Fruit fly (Drosophila melanogaster) whole organism, prepupa: ENCODE results near the gene CG32444.

Source experiments
- Blimp-1 ChIP-seq: fragments of 200-800 bp; sonication (Bioruptor generic); optimal IDR thresholded peaks from 3 replicates; lab custom pipeline; 2017; ENCODE audit warnings: missing biosample characterization, missing genetic modification characterization, mild to moderate bottlenecking, moderate library complexity, missing genetic modification reagents
- CG10631 ChIP-seq: fragments of 200-800 bp; sonication (Bioruptor generic); optimal IDR thresholded peaks from 2 replicates; lab custom pipeline; 2016; ENCODE audit warnings: missing biosample characterization, missing genetic modification characterization
- CG10669 ChIP-seq: fragments of 200-800 bp; sonication (Bioruptor generic); optimal IDR thresholded peaks from 3 replicates; lab custom pipeline; 2018; ENCODE audit warnings: missing biosample characterization, mild to moderate bottlenecking, missing genetic modification characterization, moderate library complexity
- CG11762 ChIP-seq: fragments of 200-800 bp; sonication (Bioruptor generic); optimal IDR thresholded peaks from 3 replicates; lab custom pipeline; 2016; ENCODE audit warnings: missing biosample characterization, missing genetic modification characterization; ENCODE audit not compliant: insufficient read depth
- CG11902 ChIP-seq: fragments of 200-800 bp; sonication (Bioruptor generic); optimal IDR thresholded peaks from 3 replicates; lab custom pipeline; 2016; ENCODE audit warnings: missing biosample characterization, missing genetic modification characterization
- CG15336 ChIP-seq: fragments of 200-800 bp; sonication (Bioruptor generic); IDR thresholded peaks from 2 replicates; pipeline ENCODE4 v1.3.6; 2022; ENCODE audit warnings: missing biosample characterization, missing genetic modification characterization
- CG3032 ChIP-seq: fragments of 200-800 bp; optimal IDR thresholded peaks from 2 replicates; lab custom pipeline; 2019; ENCODE audit warnings: missing biosample characterization, mild to moderate bottlenecking, missing genetic modification characterization, moderate library complexity
- CG31627 ChIP-seq: fragments of 200-800 bp; sonication (Bioruptor generic); optimal IDR thresholded peaks from 3 replicates; lab custom pipeline; 2016; ENCODE audit warnings: missing biosample characterization, missing genetic modification characterization
- CG32006 ChIP-seq: fragments of 200-800 bp; sonication (Bioruptor generic); optimal IDR thresholded peaks from 3 replicates; lab custom pipeline; 2017; ENCODE audit warnings: missing biosample characterization, mild to moderate bottlenecking, missing genetic modification characterization
- CG34406 ChIP-seq: fragments of 200-800 bp; sonication (Bioruptor generic); optimal IDR thresholded peaks from 3 replicates; lab custom pipeline; 2016; ENCODE audit warnings: missing biosample characterization, missing genetic modification characterization
- CG3919 ChIP-seq: fragments of 200-800 bp; sonication (Bioruptor generic); optimal IDR thresholded peaks from 3 replicates; lab custom pipeline; 2016; ENCODE audit warnings: missing biosample characterization, missing genetic modification characterization
- CG6276 ChIP-seq: fragments of 200-800 bp; sonication (Bioruptor generic); optimal IDR thresholded peaks from 2 replicates; lab custom pipeline; 2017; ENCODE audit warnings: missing biosample characterization, mild to moderate bottlenecking, missing genetic modification characterization
- CG7368 ChIP-seq: fragments of 200-800 bp; sonication (Bioruptor generic); optimal IDR thresholded peaks from 3 replicates; lab custom pipeline; 2016; ENCODE audit warnings: missing biosample characterization, missing genetic modification characterization
- CG8119 ChIP-seq: fragments of 200-800 bp; sonication (Bioruptor generic); IDR thresholded peaks from 3 replicates; pipeline ENCODE4 v1.3.6; 2022; ENCODE audit warnings: missing biosample characterization, missing genetic modification characterization
- CG8319 ChIP-seq: fragments of 200-800 bp; sonication (Bioruptor generic); optimal IDR thresholded peaks from 3 replicates; lab custom pipeline; 2016; ENCODE audit warnings: missing biosample characterization, missing genetic modification characterization
- Eip75B ChIP-seq: fragments of 200-800 bp; sonication (Bioruptor generic); optimal IDR thresholded peaks from 3 replicates; lab custom pipeline; 2016; ENCODE audit warnings: missing biosample characterization, missing genetic modification characterization
- Eip78C ChIP-seq: fragments of 200-800 bp; sonication (Bioruptor generic); peaks from one replicate; lab custom pipeline; 2016; ENCODE audit warnings: missing biosample characterization, missing genetic modification characterization
- Ets96B ChIP-seq: fragments of 200-800 bp; optimal IDR thresholded peaks from 2 replicates; lab custom pipeline; 2019; ENCODE audit warnings: missing biosample characterization, mild to moderate bottlenecking, missing genetic modification characterization, moderate library complexity
- Gug ChIP-seq: fragments of 200-800 bp; sonication (Bioruptor generic); IDR thresholded peaks from 2 replicates; pipeline ENCODE4 v1.3.6; 2022; ENCODE audit warnings: missing biosample characterization, missing genetic modification characterization
- Hr38 ChIP-seq: sonication (Bioruptor generic); optimal IDR thresholded peaks from 2 replicates; lab custom pipeline; 2016; ENCODE audit warnings: missing biosample characterization, missing genetic modification characterization
- Hr39 ChIP-seq: fragments of 200-800 bp; sonication (Bioruptor generic); optimal IDR thresholded peaks from 2 replicates; lab custom pipeline; 2016; ENCODE audit warnings: missing biosample characterization, missing genetic modification characterization
- Hr4 ChIP-seq: fragments of 200-800 bp; sonication (Bioruptor generic); optimal IDR thresholded peaks from 3 replicates; lab custom pipeline; 2016; ENCODE audit warnings: missing biosample characterization, missing genetic modification characterization
- Lpt ChIP-seq: fragments of 200-800 bp; sonication (Bioruptor generic); optimal IDR thresholded peaks from 3 replicates; lab custom pipeline; 2016; ENCODE audit warnings: missing biosample characterization, missing genetic modification characterization
- Met ChIP-seq: fragments of 200-800 bp; sonication (Bioruptor generic); optimal IDR thresholded peaks from 3 replicates; lab custom pipeline; 2016; ENCODE audit warnings: missing biosample characterization, missing genetic modification characterization
- Smox ChIP-seq: fragments of 200-800 bp; sonication (Bioruptor generic); optimal IDR thresholded peaks from 3 replicates; lab custom pipeline; 2016; ENCODE audit warnings: missing biosample characterization, missing genetic modification characterization
- Sox102F ChIP-seq: fragments of 200-800 bp; sonication (Bioruptor generic); optimal IDR thresholded peaks from 2 replicates; lab custom pipeline; 2016; ENCODE audit warnings: missing biosample characterization, mild to moderate bottlenecking, missing genetic modification characterization
- achi ChIP-seq: fragments of 200-800 bp; sonication (Bioruptor generic); optimal IDR thresholded peaks from 3 replicates; lab custom pipeline; 2016; ENCODE audit warnings: missing biosample characterization, missing genetic modification characterization
- acj6 ChIP-seq: fragments of 200-800 bp; sonication (Bioruptor generic); optimal IDR thresholded peaks from 3 replicates; lab custom pipeline; 2016; ENCODE audit warnings: missing biosample characterization, missing genetic modification characterization
- dsx ChIP-seq: fragments of 200-800 bp; optimal IDR thresholded peaks from 3 replicates; lab custom pipeline; 2019; ENCODE audit warnings: missing biosample characterization, mild to moderate bottlenecking, missing genetic modification characterization, moderate library complexity; ENCODE audit not compliant: poor library complexity, severe bottlenecking
- eg ChIP-seq: fragments of 200-800 bp; sonication (Bioruptor generic); IDR thresholded peaks from 3 replicates; pipeline ENCODE4 v1.3.6; 2022; ENCODE audit warnings: missing biosample characterization, missing genetic modification characterization
- esn ChIP-seq: fragments of 200-800 bp; sonication (Bioruptor generic); optimal IDR thresholded peaks from 2 replicates; lab custom pipeline; 2016; ENCODE audit warnings: missing biosample characterization, mild to moderate bottlenecking, missing genetic modification characterization, moderate library complexity
- fd59A ChIP-seq: fragments of 200-800 bp; sonication (Bioruptor generic); optimal IDR thresholded peaks from 2 replicates; lab custom pipeline; 2017; ENCODE audit warnings: missing biosample characterization, mild to moderate bottlenecking, missing genetic modification characterization, missing genetic modification reagents
- fd85E ChIP-seq: fragments of 200-800 bp; sonication (Bioruptor generic); optimal IDR thresholded peaks from 3 replicates; lab custom pipeline; 2016; ENCODE audit warnings: missing biosample characterization, missing genetic modification characterization
- fkh ChIP-seq: fragments of 200-800 bp; sonication (Bioruptor generic); optimal IDR thresholded peaks from 3 replicates; lab custom pipeline; 2017; ENCODE audit warnings: missing biosample characterization, mild to moderate bottlenecking, missing genetic modification characterization, moderate library complexity
- lz ChIP-seq: fragments of 200-800 bp; sonication (Bioruptor generic); optimal IDR thresholded peaks from 3 replicates; lab custom pipeline; 2016; ENCODE audit warnings: missing biosample characterization, missing genetic modification characterization
- pdm3 ChIP-seq: fragments of 200-800 bp; sonication (Bioruptor generic); optimal IDR thresholded peaks from 3 replicates; lab custom pipeline; 2016; ENCODE audit warnings: missing biosample characterization, missing genetic modification characterization
- salr ChIP-seq, 2 experiments: fragments of 200-800 bp; sonication (Bioruptor generic); optimal IDR thresholded peaks; 3 replicates each; lab custom pipeline; 2016 to 2018; ENCODE audit warnings: missing biosample characterization in 2 of 2, missing genetic modification characterization in 2 of 2, mild to moderate bottlenecking in 1 of 2
- spab ChIP-seq: fragments of 200-800 bp; sonication (Bioruptor generic); optimal IDR thresholded peaks from 2 replicates; lab custom pipeline; 2017; ENCODE audit warnings: missing biosample characterization, mild to moderate bottlenecking, missing genetic modification characterization, missing genetic modification reagents
- ss ChIP-seq, 2 experiments: fragments of 200-800 bp; sonication (Bioruptor generic); optimal IDR thresholded peaks; 2 replicates in 1 of 2; 3 replicates in 1 of 2; lab custom pipeline; 2017 to 2018; ENCODE audit warnings: mild to moderate bottlenecking in 2 of 2, missing biosample characterization in 2 of 2, missing genetic modification characterization in 2 of 2, moderate library complexity in 1 of 2
- topi ChIP-seq: fragments of 200-800 bp; sonication (Bioruptor generic); optimal IDR thresholded peaks from 3 replicates; lab custom pipeline; 2016; ENCODE audit warnings: missing biosample characterization, missing genetic modification characterization
- vri ChIP-seq: fragments of 200-800 bp; sonication (Bioruptor generic); optimal IDR thresholded peaks from 3 replicates; lab custom pipeline; 2016; ENCODE audit warnings: missing biosample characterization, mild to moderate bottlenecking, missing genetic modification characterization

The CG32444 gene

dm6 chr3L:21644607-21645006 lies 7.9 kb downstream of the CG32444 start, which contains the start of gene CG43980 (continued):
- TF ChIP-seq dsx (GFP tag; lab: Kevin White, UChicago) (no peak), salr (GFP tag; optimal IDR thresholded peaks at IDR 0.05; lab: Kevin White, UChicago) (no peak), CG8119 (no peak), CG3032 (tag; lab: Kevin White, UChicago) (no peak), eg (GFP tag; lab: Robert Waterston, UW) (no peak), pdm3 (GFP tag; lab: Kevin White, UChicago) (no peak), Lpt (GFP tag; lab: Kevin White, UChicago) (peak; percentile 13), Eip78C (GFP tag; lab: Kevin White, UChicago) (peak; percentile 75), Sox102F (no peak), esn (GFP tag; lab: Kevin White, UChicago) (no peak)

dm6 chr3L:21645878-21646277 lies 9.1 kb downstream of the CG32444 start:
- TF ChIP-seq topi (no peak), achi (GFP tag; lab: Kevin White, UChicago) (no peak), CG11762 (GFP tag; lab: Kevin White, UChicago) (no peak), Hr38 (GFP tag; lab: Kevin White, UChicago) (no peak), fd85E (no peak), CG7368 (no peak), CG32006 (no peak), salr (GFP tag; optimal IDR thresholded peaks at IDR 0.05; lab: Kevin White, UChicago) (no peak), Sox102F (no peak), eg (GFP tag; lab: Robert Waterston, UW) (no peak), CG15336 (GFP tag; lab: Robert Waterston, UW) (no peak), Ets96B (tag; lab: Kevin White, UChicago) (no peak), acj6 (GFP tag; lab: Kevin White, UChicago) (no peak), CG10631 (GFP tag; lab: Kevin White, UChicago) (no peak), CG8319 (GFP tag; lab: Kevin White, UChicago) (no peak)

dm6 chr3L:21647853-21648252 lies 11.1 kb downstream of the CG32444 start:
- TF ChIP-seq acj6 (GFP tag; lab: Kevin White, UChicago) (no peak), Blimp-1 (GFP tag; lab: Kevin White, UChicago) (peak; percentile 53)
- TF ChIP-seq, all 60 proteins: peak for 1

dm6 chr3L:21651412-21651811 lies 14.7 kb downstream of the CG32444 start:
- peak in 1 of 2 experiments; percentile 95 for TF ChIP-seq ss (GFP tag; optimal IDR thresholded peaks at IDR 0.05; lab: Kevin White, UChicago)
- TF ChIP-seq Eip78C (GFP tag; lab: Kevin White, UChicago) = no peak

dm6 chr3L:21652124-21652523 lies 15.4 kb downstream of the CG32444 start:
- TF ChIP-seq eg (GFP tag; lab: Robert Waterston, UW) (no peak), pdm3 (GFP tag; lab: Kevin White, UChicago) (no peak), spab (no peak), Gug (GFP tag; lab: Robert Waterston, UW) (no peak), CG11902 (GFP tag; lab: Kevin White, UChicago) (no peak), CG8119 (no peak), CG10669 (GFP tag; lab: Kevin White, UChicago) (no peak), topi (no peak), Sox102F (no peak)

dm6 chr3L:21652768-21653167 lies 16.0 kb downstream of the CG32444 start:
- TF ChIP-seq CG8119 (no peak), Hr4 (GFP tag; lab: Kevin White, UChicago) (peak; percentile 35), CG11902 (GFP tag; lab: Kevin White, UChicago) (peak; percentile 46), CG10631 (GFP tag; lab: Kevin White, UChicago) (peak; percentile 16), acj6 (GFP tag; lab: Kevin White, UChicago) (peak; percentile 26), Met (peak; percentile 48), Sox102F (no peak), CG6276 (GFP tag; lab: Kevin White, UChicago) (no peak), topi (peak; percentile 47), CG31627 (GFP tag; lab: Kevin White, UChicago) (peak; percentile 79), pdm3 (GFP tag; lab: Kevin White, UChicago) (peak; percentile 47), Smox (GFP tag; lab: Kevin White, UChicago) (peak; percentile 24), Eip75B (GFP tag; lab: Kevin White, UChicago) (peak; percentile 19), Hr39 (GFP tag; lab: Kevin White, UChicago) (peak; percentile 76), lz (GFP tag; lab: Kevin White, UChicago) (peak; percentile 68), Eip78C (GFP tag; lab: Kevin White, UChicago) (peak; percentile 69), fkh (GFP tag; lab: Kevin White, UChicago) (no peak), vri (no peak), CG3919 (GFP tag; lab: Kevin White, UChicago) (peak; percentile 21), Hr38 (GFP tag; lab: Kevin White, UChicago) (no peak), CG34406 (GFP tag; lab: Kevin White, UChicago) (no peak), fd59A (GFP tag; lab: Kevin White, UChicago) (no peak)
